Worm (Caenorhabditis elegans) whole organism, L4 larva: Measurements from ENCODE around the gene eff-1.
A peak's percentile ranks its signal among the peaks of the same experiment; 100 is the strongest.

Experiments used
- D1046.2 ChIP-seq: fragments of 200-800 bp; sonication (Bioruptor generic); IDR thresholded peaks from 2 replicates; pipeline ENCODE4 v1.3.6; 2022; ENCODE audit warnings: missing genetic modification characterization, missing compliant biosample characterization
- F10B5.3 ChIP-seq: sonication (generic microtip); optimal IDR thresholded peaks from 2 replicates; lab custom pipeline; 2016; ENCODE audit warnings: mild to moderate bottlenecking, missing genetic modification characterization, missing compliant biosample characterization
- F37D6.2 ChIP-seq: sonication (generic microtip); optimal IDR thresholded peaks from 2 replicates; lab custom pipeline; 2016; ENCODE audit warnings: mild to moderate bottlenecking, missing genetic modification characterization, missing compliant biosample characterization
- T26A8.4 ChIP-seq: fragments of 200-800 bp; sonication (Bioruptor generic); IDR thresholded peaks from 2 replicates; pipeline ENCODE4 v1.3.6; 2022; ENCODE audit warnings: missing genetic modification characterization, missing compliant biosample characterization
- Y5F2A.4 ChIP-seq: fragments of 200-800 bp; sonication (Bioruptor generic); optimal IDR thresholded peaks from 2 replicates; lab custom pipeline; 2018; ENCODE audit warnings: mild to moderate bottlenecking, missing genetic modification characterization, missing compliant biosample characterization
- Y75B8A.6 ChIP-seq: fragments of 200-800 bp; sonication (Bioruptor generic); IDR thresholded peaks from 2 replicates; pipeline ENCODE4 v1.3.6; 2022; ENCODE audit warnings: missing genetic modification reagents, missing genetic modification characterization, missing compliant biosample characterization
- ZK337.2 ChIP-seq: fragments of 200-800 bp; sonication (Bioruptor generic); IDR thresholded peaks from 2 replicates; pipeline ENCODE4 v1.3.6; 2022; ENCODE audit warnings: missing genetic modification reagents, missing genetic modification characterization, missing compliant biosample characterization
- aha-1 ChIP-seq: fragments of 150-350 bp; peaks from one replicate; lab custom pipeline; 2014; ENCODE audit warnings: missing biosample characterization, missing genetic modification characterization
- aly-2 ChIP-seq: sonication (generic microtip); optimal IDR thresholded peaks from 2 replicates; lab custom pipeline; 2018; ENCODE audit warnings: missing biosample characterization, missing genetic modification characterization
- ama-1 ChIP-seq: fragments of 150-350 bp; optimal IDR thresholded peaks from 2 replicates; lab custom pipeline; 2014; ENCODE audit warnings: inconsistent platforms, mixed read lengths
- ceh-32 ChIP-seq: sonication (generic microtip); optimal IDR thresholded peaks from 2 replicates; lab custom pipeline; 2016; ENCODE audit warnings: mild to moderate bottlenecking, missing genetic modification characterization, missing compliant biosample characterization; ENCODE audit not compliant: poor library complexity
- ceh-44 ChIP-seq: fragments of 200-800 bp; sonication (Bioruptor generic); IDR thresholded peaks from 2 replicates; pipeline ENCODE4 v1.3.6; 2022; ENCODE audit warnings: missing genetic modification reagents, missing genetic modification characterization, missing compliant biosample characterization
- ceh-62 ChIP-seq: sonication (generic microtip); optimal IDR thresholded peaks from 2 replicates; lab custom pipeline; 2017; ENCODE audit warnings: missing biosample characterization, missing genetic modification characterization
- dmd-6 ChIP-seq: fragments of 200-800 bp; sonication (Bioruptor generic); IDR thresholded peaks from 2 replicates; pipeline ENCODE4 v1.3.6; 2022; ENCODE audit warnings: missing genetic modification reagents, missing genetic modification characterization, missing compliant biosample characterization
- dmd-9 ChIP-seq: fragments of 200-800 bp; sonication (Bioruptor generic); IDR thresholded peaks from 2 replicates; pipeline ENCODE4 v1.3.6; 2022; ENCODE audit warnings: missing genetic modification reagents, missing genetic modification characterization, missing compliant biosample characterization
- duxl-1 ChIP-seq: sonication (generic microtip); optimal IDR thresholded peaks from 2 replicates; lab custom pipeline; 2016; ENCODE audit warnings: mild to moderate bottlenecking, missing genetic modification characterization, moderate library complexity, missing compliant biosample characterization; ENCODE audit not compliant: poor library complexity
- fkh-10 ChIP-seq: fragments of 150-350 bp; optimal IDR thresholded peaks from 2 replicates; lab custom pipeline; 2014; ENCODE audit warnings: missing biosample characterization, missing genetic modification reagents, missing genetic modification characterization
- hif-1 ChIP-seq, 2 experiments: sonication (generic microtip); optimal IDR thresholded peaks; 2 replicates each; lab custom pipeline; 2016 to 2017; ENCODE audit warnings: missing compliant biosample characterization in 2 of 2, missing genetic modification characterization in 2 of 2, missing genetic modification reagents in 2 of 2, missing genotype in 2 of 2, mild to moderate bottlenecking in 1 of 2
- lin-13 ChIP-seq: fragments of 150-350 bp; optimal IDR thresholded peaks from 2 replicates; lab custom pipeline; 2014; ENCODE audit warnings: missing biosample characterization, missing genetic modification reagents, missing genetic modification characterization
- lin-15B ChIP-seq: fragments of 150-350 bp; sonication (generic microtip); optimal IDR thresholded peaks from 3 replicates; lab custom pipeline; 2014; ENCODE audit warnings: missing biosample characterization, missing genetic modification characterization
- lin-29 ChIP-seq: fragments of 200-800 bp; sonication (Bioruptor generic); IDR thresholded peaks from 2 replicates; pipeline ENCODE4 v1.3.6; 2022; ENCODE audit warnings: missing genetic modification reagents, missing genetic modification characterization, missing compliant biosample characterization
- lin-38 ChIP-seq: fragments of 200-800 bp; sonication (Bioruptor generic); IDR thresholded peaks from 2 replicates; pipeline ENCODE4 v1.3.6; 2022; ENCODE audit warnings: missing genetic modification reagents, missing genetic modification characterization, missing compliant biosample characterization
- mdl-1 ChIP-seq, 2 experiments: fragments of 150-350 bp in 1 of 2; sonication (generic microtip) in 1 of 2; optimal IDR thresholded peaks; 2 replicates each; lab custom pipeline; 2014 to 2017; ENCODE audit warnings: missing biosample characterization in 2 of 2, missing genetic modification characterization in 2 of 2
- nhr-10 ChIP-seq: fragments of 150-350 bp; optimal IDR thresholded peaks from 2 replicates; lab custom pipeline; 2014; ENCODE audit warnings: missing biosample characterization, missing genetic modification characterization
- nhr-11 ChIP-seq: fragments of 150-350 bp; optimal IDR thresholded peaks from 2 replicates; lab custom pipeline; 2014; ENCODE audit warnings: missing biosample characterization, missing genetic modification characterization
- nhr-237 ChIP-seq: sonication (generic microtip); optimal IDR thresholded peaks from 2 replicates; lab custom pipeline; 2017; ENCODE audit warnings: missing biosample characterization, missing genetic modification characterization
- nhr-25 ChIP-seq: sonication (generic microtip); optimal IDR thresholded peaks from 2 replicates; lab custom pipeline; 2017; ENCODE audit warnings: missing genetic modification characterization, mild to moderate bottlenecking, missing compliant biosample characterization, antibody characterized with exemption, moderate library complexity, borderline replicate concordance; ENCODE audit not compliant: insufficient read depth
- nhr-41 ChIP-seq: fragments of 200-800 bp; sonication (Bioruptor generic); IDR thresholded peaks from 2 replicates; pipeline ENCODE4 v1.3.6; 2022; ENCODE audit warnings: missing genetic modification reagents, missing genetic modification characterization, missing compliant biosample characterization
- nhr-6 ChIP-seq: fragments of 150-350 bp; optimal IDR thresholded peaks from 2 replicates; lab custom pipeline; 2014; ENCODE audit warnings: missing biosample characterization, missing genetic modification characterization
- nhr-76 ChIP-seq: fragments of 150-350 bp; optimal IDR thresholded peaks from 2 replicates; lab custom pipeline; 2014; ENCODE audit warnings: missing biosample characterization, missing genetic modification characterization
- rbr-2 ChIP-seq: sonication (generic microtip); optimal IDR thresholded peaks from 2 replicates; lab custom pipeline; 2016; ENCODE audit warnings: missing genotype, missing genetic modification characterization, missing compliant biosample characterization
- saeg-2 ChIP-seq: fragments of 200-800 bp; sonication (Bioruptor generic); IDR thresholded peaks from 2 replicates; pipeline ENCODE4 v1.3.6; 2022; ENCODE audit warnings: missing genetic modification reagents, missing genetic modification characterization, missing compliant biosample characterization
- skn-1 ChIP-seq: fragments of 150-350 bp; optimal IDR thresholded peaks from 2 replicates; lab custom pipeline; 2014; ENCODE audit warnings: missing biosample characterization, missing genetic modification characterization
- spr-3 ChIP-seq: fragments of 200-800 bp; sonication (Bioruptor generic); optimal IDR thresholded peaks from 2 replicates; lab custom pipeline; 2018; ENCODE audit warnings: mild to moderate bottlenecking, missing genetic modification characterization, missing compliant biosample characterization
- unc-130 ChIP-seq: sonication (generic microtip); optimal IDR thresholded peaks from 2 replicates; lab custom pipeline; 2016; ENCODE audit warnings: missing genetic modification reagents, missing genetic modification characterization, missing compliant biosample characterization
- unc-62 ChIP-seq, 3 experiments: fragments of 150-350 bp in 1 of 3; sonication (generic microtip); optimal IDR thresholded peaks in 2 of 3; peaks in 1 of 3; 1 replicate in 1 of 3; 2 replicates in 2 of 3; lab custom pipeline; 2014 to 2017; ENCODE audit warnings: missing biosample characterization in 3 of 3, missing genetic modification characterization in 3 of 3, missing genetic modification reagents in 3 of 3, missing genotype in 1 of 3
- zip-2 ChIP-seq: fragments of 150-350 bp; optimal IDR thresholded peaks from 2 replicates; lab custom pipeline; 2014; ENCODE audit warnings: missing biosample characterization, missing genetic modification characterization
- ztf-7 ChIP-seq: fragments of 150-350 bp; optimal IDR thresholded peaks from 2 replicates; lab custom pipeline; 2014; ENCODE audit warnings: missing biosample characterization, missing genetic modification characterization

The eff-1 gene

DNA sequence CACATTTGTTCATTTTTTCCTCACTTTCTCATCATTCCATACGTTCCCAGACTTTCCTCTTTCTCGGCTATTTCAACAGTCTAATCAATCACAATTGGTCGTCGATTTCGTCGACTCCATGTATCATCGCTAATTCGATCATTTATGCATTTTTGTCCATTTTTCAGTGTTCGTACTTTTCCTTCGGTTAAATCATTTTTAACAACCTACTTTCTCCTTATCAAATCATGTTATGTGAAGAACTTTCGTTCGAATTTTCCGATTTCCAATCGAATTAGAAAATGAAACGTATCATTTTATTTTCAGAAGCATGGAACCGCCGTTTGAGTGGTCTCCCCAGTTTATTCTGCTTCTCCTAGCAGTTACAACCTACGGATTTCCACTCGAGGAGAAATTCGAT lies at the start of gene eff-1:
Gene eff-1, plus strand, starts transcription at position 301 of the 400 bp plus-strand sequence.
- no peak for TF ChIP-seq ceh-62 (tag; lab: Kevin White, UChicago)
- no peak for TF ChIP-seq ZK337.2
- no peak for TF ChIP-seq dmd-6 (GFP tag; lab: Robert Waterston, UW)
- no peak for TF ChIP-seq aly-2 (tag; lab: Kevin White, UChicago)
- TF ChIP-seq nhr-6 (tag; lab: Kevin White, UChicago): no peak
- no peak for TF ChIP-seq ceh-44 (GFP tag; lab: Robert Waterston, UW)
- TF ChIP-seq hif-1 (tag; optimal IDR thresholded peaks at IDR 0.05; lab: Kevin White, UChicago): no peak
- no peak for TF ChIP-seq saeg-2 (GFP tag; lab: Robert Waterston, UW)
- TF ChIP-seq zip-2 (tag; lab: Kevin White, UChicago): no peak
- no peak for TF ChIP-seq lin-29 (GFP tag; lab: Robert Waterston, UW)
- TF ChIP-seq Y75B8A.6 (GFP tag; lab: Robert Waterston, UW): no peak
- no peak for TF ChIP-seq mdl-1 (tag; optimal IDR thresholded peaks at IDR 0.05; lab: Kevin White, UChicago)
- TF ChIP-seq D1046.2 (GFP tag; lab: Robert Waterston, UW): no peak
- no peak for TF ChIP-seq ama-1 (lab: Kevin White, UChicago)
- no peak for TF ChIP-seq duxl-1
- no peak for TF ChIP-seq lin-13 (GFP tag; lab: Kevin White, UChicago)
- TF ChIP-seq nhr-76 (tag; lab: Kevin White, UChicago): no peak
- TF ChIP-seq nhr-11 (tag; lab: Kevin White, UChicago): no peak
- no peak for TF ChIP-seq nhr-237 (tag; lab: Kevin White, UChicago)
- TF ChIP-seq, all 104 proteins: peak for 0

DNA sequence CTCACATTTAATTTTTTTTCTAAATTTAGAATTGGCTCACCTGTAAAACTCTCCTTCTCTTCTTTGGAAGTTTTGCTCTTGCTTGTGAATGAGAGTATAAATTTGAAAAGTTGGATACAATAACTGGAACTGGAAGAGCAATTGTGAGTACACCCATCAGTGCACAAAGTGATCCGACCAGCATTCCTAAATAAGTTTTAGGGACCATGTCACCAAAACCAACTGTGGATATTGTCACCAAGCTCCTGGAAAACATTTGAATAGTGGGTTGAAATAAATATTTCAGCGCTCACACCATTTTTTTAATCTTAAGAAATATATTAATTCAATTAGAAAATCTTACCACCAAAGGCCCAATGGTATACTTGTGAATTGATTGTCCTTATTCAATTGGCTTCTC lies 38.2 kb upstream of the eff-1 start:
- TF ChIP-seq aha-1 (tag; lab: Kevin White, UChicago) (peak; percentile 97), nhr-25 (tag; lab: Kevin White, UChicago) (no peak), unc-62 (GFP tag; optimal IDR thresholded peaks at IDR 0.05 in 1 of 2; lab: Kevin White, UChicago) (peak in 1 of 2 experiments; percentile 79), unc-62 (tag; optimal IDR thresholded peaks at IDR 0.05; lab: Kevin White, UChicago) (no peak)

DNA sequence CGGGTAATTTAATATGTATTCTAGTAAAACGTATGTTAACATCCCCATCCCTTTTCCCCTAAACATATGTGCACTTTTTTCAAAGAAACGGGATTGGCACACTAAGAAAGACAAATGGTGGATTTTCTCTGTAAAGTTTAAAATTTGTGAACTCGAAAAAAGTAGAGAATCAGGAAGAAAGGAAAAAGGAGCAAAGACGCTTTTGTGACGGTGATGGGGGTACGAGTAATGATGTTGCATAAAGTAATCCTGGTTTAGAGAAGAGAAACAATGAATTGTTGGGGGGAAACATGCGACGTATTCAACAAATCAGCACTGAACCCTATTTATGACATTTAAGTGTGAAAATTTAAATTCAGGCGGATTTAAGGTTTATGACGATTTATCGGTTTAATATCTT lies 35.0 kb upstream of the eff-1 start:
- peak in 1 of 2 experiments; percentile 67 for TF ChIP-seq unc-62 (GFP tag; optimal IDR thresholded peaks at IDR 0.05 in 1 of 2; lab: Kevin White, UChicago)
- TF ChIP-seq unc-62 (tag; optimal IDR thresholded peaks at IDR 0.05; lab: Kevin White, UChicago): no peak
- no peak for TF ChIP-seq skn-1

DNA sequence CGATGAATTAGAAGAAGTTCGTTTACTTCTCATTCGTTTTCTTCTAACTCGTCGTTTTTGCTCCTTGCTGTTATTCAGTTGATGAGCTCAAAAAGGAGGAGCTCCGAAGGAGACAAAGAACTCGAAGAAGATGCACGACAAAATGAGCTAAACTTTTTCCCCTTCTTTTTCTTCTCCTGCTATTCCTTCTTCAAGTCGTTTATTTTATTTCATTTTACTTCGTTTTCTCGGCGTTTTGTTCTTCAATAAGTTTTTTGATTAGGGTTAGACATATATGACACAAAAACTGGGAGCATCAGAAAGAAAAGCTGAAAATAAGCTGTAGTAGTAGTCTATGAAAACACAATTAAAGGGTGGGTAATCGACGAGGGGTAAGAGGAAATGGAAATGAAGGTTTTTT lies 34.5 kb upstream of the eff-1 start:
- TF ChIP-seq F10B5.3 (tag; lab: Kevin White, UChicago) (no peak), fkh-10 (GFP tag; lab: Kevin White, UChicago) (peak; percentile 67)

DNA sequence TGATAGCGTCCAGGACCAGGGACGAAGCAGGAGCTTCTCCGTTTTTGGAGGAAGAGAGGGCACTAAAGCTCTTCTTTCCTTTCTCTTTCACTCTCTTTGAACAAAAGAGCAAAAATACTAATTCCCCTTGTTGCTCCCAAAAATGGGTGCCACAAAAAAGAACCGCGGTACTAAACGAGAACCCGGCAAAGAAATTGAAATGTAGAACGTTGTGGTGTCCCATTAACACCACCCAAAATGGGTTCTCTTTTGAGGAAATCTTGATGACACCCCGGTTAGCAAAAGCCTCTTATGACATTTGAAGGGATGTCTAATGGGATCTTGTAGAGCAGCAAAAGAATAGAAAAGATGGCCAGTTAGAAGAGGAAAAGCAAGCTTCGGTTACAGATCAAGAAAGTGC lies 31.7 kb upstream of the eff-1 start:
- TF ChIP-seq aha-1 (tag; lab: Kevin White, UChicago) (peak; percentile 91), unc-62 (GFP tag; optimal IDR thresholded peaks at IDR 0.05 in 1 of 2; lab: Kevin White, UChicago) (peak in 1 of 2 experiments; percentile 30), unc-62 (tag; optimal IDR thresholded peaks at IDR 0.05; lab: Kevin White, UChicago) (no peak), nhr-41 (no peak), rbr-2 (no peak)

DNA sequence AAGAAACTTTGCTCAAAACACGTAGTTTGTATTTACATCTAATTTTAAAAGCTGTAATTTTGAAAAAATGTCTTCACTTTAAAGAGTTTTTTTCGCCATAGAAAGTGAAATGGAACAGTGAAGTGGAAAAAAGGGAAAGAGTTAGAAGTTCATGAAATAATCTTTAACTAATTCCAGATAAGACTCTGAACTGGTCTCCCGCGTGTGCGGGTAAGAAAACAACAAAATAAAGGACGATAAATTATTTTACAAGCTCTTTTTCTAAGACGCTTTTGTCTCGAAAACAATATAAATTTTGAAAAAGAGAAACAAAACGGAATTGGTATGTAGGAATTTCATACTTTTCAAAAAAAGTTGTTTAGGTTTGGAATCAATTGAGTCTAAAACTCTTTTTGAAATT lies 29.8 kb upstream of the eff-1 start:
- TF ChIP-seq unc-130 (no peak), spr-3 (GFP tag; lab: Kevin White, UChicago) (no peak), unc-62 (GFP tag; optimal IDR thresholded peaks at IDR 0.05 in 1 of 2; lab: Kevin White, UChicago) (peak in 1 of 2 experiments; percentile 77), unc-62 (tag; optimal IDR thresholded peaks at IDR 0.05; lab: Kevin White, UChicago) (no peak)
- TF ChIP-seq, all 104 proteins: peak for 1

DNA sequence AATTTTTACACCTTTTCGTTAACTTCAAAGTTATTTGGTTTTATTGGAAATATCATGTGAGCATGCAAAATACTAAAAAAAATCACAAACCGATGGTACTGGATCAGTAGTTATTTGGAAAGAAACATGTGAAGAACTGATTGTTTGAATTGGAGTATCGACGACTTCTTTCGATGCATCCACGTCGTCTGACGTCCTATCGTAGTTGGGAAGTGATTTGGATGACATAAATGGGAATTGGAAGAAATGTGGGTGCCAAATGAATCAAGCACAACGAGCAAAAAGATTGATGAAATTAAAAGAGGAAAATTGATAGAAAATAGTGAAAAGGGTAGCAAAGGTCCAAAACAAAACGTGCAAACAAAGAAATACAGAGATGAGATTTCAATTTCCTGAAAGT lies 25.2 kb upstream of the eff-1 start, which contains the start of gene shw-1:
Gene shw-1, minus strand, starts transcription at position 228 of the 400 bp plus-strand sequence.
- TF ChIP-seq unc-62 (GFP tag; optimal IDR thresholded peaks at IDR 0.05 in 1 of 2; lab: Kevin White, UChicago) (peak in 1 of 2 experiments; percentile 78), unc-62 (tag; optimal IDR thresholded peaks at IDR 0.05; lab: Kevin White, UChicago) (no peak), fkh-10 (GFP tag; lab: Kevin White, UChicago) (no peak), lin-15B (tag; lab: Kevin White, UChicago) (no peak), nhr-10 (tag; lab: Kevin White, UChicago) (no peak), ztf-7 (tag; lab: Kevin White, UChicago) (no peak), dmd-9 (GFP tag; lab: Robert Waterston, UW) (no peak), ceh-32 (tag; lab: Kevin White, UChicago) (no peak), rbr-2 (no peak), Y5F2A.4 (GFP tag; lab: Kevin White, UChicago) (no peak), lin-38 (GFP tag; lab: Robert Waterston, UW) (no peak), nhr-11 (tag; lab: Kevin White, UChicago) (no peak), F37D6.2 (no peak), T26A8.4 (GFP tag; lab: Robert Waterston, UW) (no peak), nhr-25 (tag; lab: Kevin White, UChicago) (no peak), hif-1 (tag; optimal IDR thresholded peaks at IDR 0.05; lab: Kevin White, UChicago) (no peak), aha-1 (tag; lab: Kevin White, UChicago) (peak; percentile 55)
